Fruit fly (Drosophila melanogaster) Kc167 (cell line): ENCODE measurements around the gene CG11000.

Source experiments
- Sin3A ChIP-seq: fragments of >200 bp; optimal IDR thresholded peaks from 2 replicates; lab custom pipeline; 2018; ENCODE audit warnings: missing external identifiers
- insv ChIP-seq: fragments of >200 bp; optimal IDR thresholded peaks from 3 replicates; lab custom pipeline; 2018; ENCODE audit warnings: missing external identifiers
- psq ChIP-seq: fragments of >200 bp; optimal IDR thresholded peaks from 2 replicates; lab custom pipeline; 2017; ENCODE audit warnings: missing external identifiers
- ttk ChIP-seq: sonication (Bioruptor generic); optimal IDR thresholded peaks from 2 replicates; lab custom pipeline; 2017; ENCODE audit warnings: missing external identifiers

dm6 chr3R:5833948-5834504 is 31.9 kb downstream of the CG11000 start:
- TF ChIP-seq Sin3A (lab: Kevin White, UChicago) (no peak), psq (no peak), insv (lab: Kevin White, UChicago) (no peak), ttk (no peak)
